Worm (Caenorhabditis elegans) whole organism, early embryonic: ENCODE results near the gene nprl-2.

Source experiments
- aly-1 ChIP-seq: sonication (generic microtip); optimal IDR thresholded peaks from 2 replicates; lab custom pipeline; 2016; ENCODE audit warnings: missing genetic modification characterization, missing compliant biosample characterization
- ama-1 ChIP-seq: fragments of 150-350 bp; optimal IDR thresholded peaks from 2 replicates; lab custom pipeline; 2014
- ets-7 ChIP-seq: sonication (generic microtip); optimal IDR thresholded peaks from 2 replicates; lab custom pipeline; 2016; ENCODE audit warnings: missing genotype, missing genetic modification characterization, missing compliant biosample characterization
- pes-1 ChIP-seq: fragments of 200-800 bp; sonication (Bioruptor generic); IDR thresholded peaks from 2 replicates; pipeline ENCODE4 v1.3.6; 2022; ENCODE audit warnings: missing genetic modification reagents, missing genetic modification characterization, missing compliant biosample characterization
- scrt-1 ChIP-seq: fragments of 200-800 bp; sonication (Bioruptor generic); IDR thresholded peaks from 2 replicates; pipeline ENCODE4 v1.3.6; 2022; ENCODE audit warnings: missing genetic modification characterization, missing compliant biosample characterization
- sea-1 ChIP-seq: fragments of 200-800 bp; sonication (Bioruptor generic); conservative IDR thresholded peaks from 2 replicates; pipeline ENCODE4 v1.3.6; 2022; ENCODE audit warnings: missing genetic modification characterization, missing compliant biosample characterization
- tbx-37 ChIP-seq: fragments of 200-800 bp; sonication (Bioruptor generic); conservative IDR thresholded peaks from 2 replicates; pipeline ENCODE4 v1.3.6; 2022; ENCODE audit warnings: missing genetic modification reagents, missing genetic modification characterization, missing compliant biosample characterization
- tra-4 ChIP-seq: sonication (generic microtip); optimal IDR thresholded peaks from 2 replicates; lab custom pipeline; 2017; ENCODE audit warnings: missing genetic modification characterization, missing compliant biosample characterization

- TF ChIP-seq ama-1 (no peak), sea-1 (GFP tag; lab: Robert Waterston, UW) (no peak), ets-7 (tag; lab: Kevin White, UChicago) (no peak), tbx-37 (GFP tag; lab: Robert Waterston, UW) (no peak), pes-1 (GFP tag; lab: Robert Waterston, UW) (no peak), aly-1 (tag; lab: Kevin White, UChicago) (no peak), scrt-1 (no peak), tra-4 (tag; lab: Kevin White, UChicago) (no peak)
Measured at ce11 chrIV:7543662-7544061, 13.0 kb upstream of the nprl-2 start.
